Fruit fly (Drosophila melanogaster) S2 (cell line): ENCODE results near the gene dlt.

Experiments
- CG8478 ChIP-seq: fragments of >200 bp; optimal IDR thresholded peaks from 2 replicates; lab custom pipeline; 2018
- CTCF ChIP-seq, 2 experiments: fragments of >200 bp; optimal IDR thresholded peaks; 2 replicates each; lab custom pipeline; 2018

DNA sequence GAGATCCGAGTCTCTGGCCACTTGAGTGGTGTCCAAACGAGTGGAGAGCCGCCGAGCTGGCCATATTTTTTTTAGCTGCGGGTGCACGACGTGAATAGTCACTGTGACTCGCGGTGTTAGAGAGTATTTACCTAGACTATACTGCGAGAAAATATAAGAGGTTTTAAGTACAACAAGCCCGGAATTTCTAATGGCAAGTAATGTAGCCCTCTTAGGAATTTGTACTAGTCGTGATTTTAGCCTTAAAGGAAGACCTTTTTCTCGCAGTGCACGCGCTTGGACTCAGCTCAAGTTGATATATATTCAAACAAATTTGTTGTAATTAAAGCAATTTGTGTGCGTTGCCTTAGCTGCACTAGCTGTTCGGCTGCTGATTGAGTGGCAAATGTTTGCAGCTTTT lies 49.5 kb upstream of the dlt start:
- no peak for TF ChIP-seq CG8478 (lab: Kevin White, UChicago)
- no peak for TF ChIP-seq CTCF (optimal IDR thresholded peaks at IDR 0.05; lab: Kevin White, UChicago)
